Fruit fly (Drosophila melanogaster) whole organism, prepupa: ENCODE results near the gene CG16815.

Experiments
- CG11294 ChIP-seq: fragments of 200-800 bp; sonication (Bioruptor generic); IDR thresholded peaks from 2 replicates; pipeline ENCODE4 v1.3.6; 2022; ENCODE audit warnings: missing biosample characterization, missing genetic modification characterization
- CG11762 ChIP-seq: fragments of 200-800 bp; sonication (Bioruptor generic); optimal IDR thresholded peaks from 3 replicates; lab custom pipeline; 2016; ENCODE audit warnings: missing biosample characterization, missing genetic modification characterization; ENCODE audit not compliant: insufficient read depth
- CG11902 ChIP-seq: fragments of 200-800 bp; sonication (Bioruptor generic); optimal IDR thresholded peaks from 3 replicates; lab custom pipeline; 2016; ENCODE audit warnings: missing biosample characterization, missing genetic modification characterization
- CG15336 ChIP-seq: fragments of 200-800 bp; sonication (Bioruptor generic); IDR thresholded peaks from 2 replicates; pipeline ENCODE4 v1.3.6; 2022; ENCODE audit warnings: missing biosample characterization, missing genetic modification characterization
- CG3032 ChIP-seq: fragments of 200-800 bp; optimal IDR thresholded peaks from 2 replicates; lab custom pipeline; 2019; ENCODE audit warnings: missing biosample characterization, mild to moderate bottlenecking, missing genetic modification characterization, moderate library complexity
- CG31627 ChIP-seq: fragments of 200-800 bp; sonication (Bioruptor generic); optimal IDR thresholded peaks from 3 replicates; lab custom pipeline; 2016; ENCODE audit warnings: missing biosample characterization, missing genetic modification characterization
- CG32006 ChIP-seq: fragments of 200-800 bp; sonication (Bioruptor generic); optimal IDR thresholded peaks from 3 replicates; lab custom pipeline; 2017; ENCODE audit warnings: missing biosample characterization, mild to moderate bottlenecking, missing genetic modification characterization
- CG34406 ChIP-seq: fragments of 200-800 bp; sonication (Bioruptor generic); optimal IDR thresholded peaks from 3 replicates; lab custom pipeline; 2016; ENCODE audit warnings: missing biosample characterization, missing genetic modification characterization
- CG3919 ChIP-seq: fragments of 200-800 bp; sonication (Bioruptor generic); optimal IDR thresholded peaks from 3 replicates; lab custom pipeline; 2016; ENCODE audit warnings: missing biosample characterization, missing genetic modification characterization
- CG4318 ChIP-seq: fragments of 200-800 bp; sonication (Bioruptor generic); optimal IDR thresholded peaks from 3 replicates; lab custom pipeline; 2017; ENCODE audit warnings: missing biosample characterization, mild to moderate bottlenecking, missing genetic modification characterization
- CG6163 ChIP-seq: fragments of 200-800 bp; sonication (Bioruptor generic); IDR thresholded peaks from 3 replicates; pipeline ENCODE4 v1.3.6; 2022; ENCODE audit warnings: missing biosample characterization, missing genetic modification characterization
- CG6276 ChIP-seq: fragments of 200-800 bp; sonication (Bioruptor generic); optimal IDR thresholded peaks from 2 replicates; lab custom pipeline; 2017; ENCODE audit warnings: missing biosample characterization, mild to moderate bottlenecking, missing genetic modification characterization
- CG6792 ChIP-seq: fragments of 200-800 bp; sonication (Bioruptor generic); optimal IDR thresholded peaks from 3 replicates; lab custom pipeline; 2016; ENCODE audit warnings: missing biosample characterization, missing genetic modification characterization
- CG6808 ChIP-seq: fragments of 200-800 bp; sonication (Bioruptor generic); optimal IDR thresholded peaks from 3 replicates; lab custom pipeline; 2017; ENCODE audit warnings: missing biosample characterization, missing genetic modification characterization, mild to moderate bottlenecking, moderate library complexity, missing genetic modification reagents
- CG8119 ChIP-seq: fragments of 200-800 bp; sonication (Bioruptor generic); IDR thresholded peaks from 3 replicates; pipeline ENCODE4 v1.3.6; 2022; ENCODE audit warnings: missing biosample characterization, missing genetic modification characterization
- CG8319 ChIP-seq: fragments of 200-800 bp; sonication (Bioruptor generic); optimal IDR thresholded peaks from 3 replicates; lab custom pipeline; 2016; ENCODE audit warnings: missing biosample characterization, missing genetic modification characterization
- CG8632 ChIP-seq: fragments of 200-800 bp; sonication (Bioruptor generic); optimal IDR thresholded peaks from 3 replicates; lab custom pipeline; 2016; ENCODE audit warnings: missing biosample characterization, missing genetic modification characterization
- Eip78C ChIP-seq: fragments of 200-800 bp; sonication (Bioruptor generic); peaks from one replicate; lab custom pipeline; 2016; ENCODE audit warnings: missing biosample characterization, missing genetic modification characterization
- Ets96B ChIP-seq: fragments of 200-800 bp; optimal IDR thresholded peaks from 2 replicates; lab custom pipeline; 2019; ENCODE audit warnings: missing biosample characterization, mild to moderate bottlenecking, missing genetic modification characterization, moderate library complexity
- Hr4 ChIP-seq: fragments of 200-800 bp; sonication (Bioruptor generic); optimal IDR thresholded peaks from 3 replicates; lab custom pipeline; 2016; ENCODE audit warnings: missing biosample characterization, missing genetic modification characterization
- Lpt ChIP-seq: fragments of 200-800 bp; sonication (Bioruptor generic); optimal IDR thresholded peaks from 3 replicates; lab custom pipeline; 2016; ENCODE audit warnings: missing biosample characterization, missing genetic modification characterization
- OdsH ChIP-seq: fragments of 200-800 bp; sonication (Bioruptor generic); optimal IDR thresholded peaks from 3 replicates; lab custom pipeline; 2016; ENCODE audit warnings: missing biosample characterization, missing genetic modification characterization
- Smox ChIP-seq: fragments of 200-800 bp; sonication (Bioruptor generic); optimal IDR thresholded peaks from 3 replicates; lab custom pipeline; 2016; ENCODE audit warnings: missing biosample characterization, missing genetic modification characterization
- Sox14 ChIP-seq: fragments of 200-800 bp; sonication (Bioruptor generic); optimal IDR thresholded peaks from 3 replicates; lab custom pipeline; 2016; ENCODE audit warnings: missing biosample characterization, missing genetic modification characterization
- achi ChIP-seq: fragments of 200-800 bp; sonication (Bioruptor generic); optimal IDR thresholded peaks from 3 replicates; lab custom pipeline; 2016; ENCODE audit warnings: missing biosample characterization, missing genetic modification characterization
- cyc ChIP-seq: fragments of 200-800 bp; sonication (Bioruptor generic); optimal IDR thresholded peaks from 3 replicates; lab custom pipeline; 2016; ENCODE audit warnings: missing biosample characterization, missing genetic modification characterization
- dac ChIP-seq: fragments of 200-800 bp; sonication (Bioruptor generic); optimal IDR thresholded peaks from 2 replicates; lab custom pipeline; 2017; ENCODE audit warnings: missing biosample characterization, mild to moderate bottlenecking, missing genetic modification characterization
- eg ChIP-seq: fragments of 200-800 bp; sonication (Bioruptor generic); IDR thresholded peaks from 3 replicates; pipeline ENCODE4 v1.3.6; 2022; ENCODE audit warnings: missing biosample characterization, missing genetic modification characterization
- esn ChIP-seq: fragments of 200-800 bp; sonication (Bioruptor generic); optimal IDR thresholded peaks from 2 replicates; lab custom pipeline; 2016; ENCODE audit warnings: missing biosample characterization, mild to moderate bottlenecking, missing genetic modification characterization, moderate library complexity
- fd59A ChIP-seq: fragments of 200-800 bp; sonication (Bioruptor generic); optimal IDR thresholded peaks from 2 replicates; lab custom pipeline; 2017; ENCODE audit warnings: missing biosample characterization, mild to moderate bottlenecking, missing genetic modification characterization, missing genetic modification reagents
- fd85E ChIP-seq: fragments of 200-800 bp; sonication (Bioruptor generic); optimal IDR thresholded peaks from 3 replicates; lab custom pipeline; 2016; ENCODE audit warnings: missing biosample characterization, missing genetic modification characterization
- pdm3 ChIP-seq: fragments of 200-800 bp; sonication (Bioruptor generic); optimal IDR thresholded peaks from 3 replicates; lab custom pipeline; 2016; ENCODE audit warnings: missing biosample characterization, missing genetic modification characterization
- ss ChIP-seq, 2 experiments: fragments of 200-800 bp; sonication (Bioruptor generic); optimal IDR thresholded peaks; 2 replicates in 1 of 2; 3 replicates in 1 of 2; lab custom pipeline; 2017 to 2018; ENCODE audit warnings: mild to moderate bottlenecking in 2 of 2, missing biosample characterization in 2 of 2, missing genetic modification characterization in 2 of 2, moderate library complexity in 1 of 2
- svp ChIP-seq: fragments of 200-800 bp; sonication (Bioruptor generic); peaks from one replicate; lab custom pipeline; 2016; ENCODE audit warnings: missing biosample characterization, missing genetic modification characterization
- topi ChIP-seq: fragments of 200-800 bp; sonication (Bioruptor generic); optimal IDR thresholded peaks from 3 replicates; lab custom pipeline; 2016; ENCODE audit warnings: missing biosample characterization, missing genetic modification characterization

The CG16815 gene

dm6 chr2L:13245855-13246645 lies 16.4 kb downstream of the CG16815 start, which contains the start of gene CG16820:
Gene CG16820, plus strand, starts transcription at chr2L:13246232.
- TF ChIP-seq CG6276 (GFP tag; lab: Kevin White, UChicago): peak; percentile 75
- no peak for TF ChIP-seq pdm3 (GFP tag; lab: Kevin White, UChicago)
- peak; percentile 53 for TF ChIP-seq Eip78C
- peak; percentile 84 for TF ChIP-seq CG8119 (GFP tag; lab: Robert Waterston, UW)
- no peak for TF ChIP-seq esn (GFP tag; lab: Kevin White, UChicago)
- TF ChIP-seq CG34406: no peak
- TF ChIP-seq topi (GFP tag; lab: Kevin White, UChicago): no peak
- TF ChIP-seq CG15336 (GFP tag; lab: Robert Waterston, UW): peak; percentile 80
- 0 out of 3 replicates have a peak, but pooled peaks have one; percentile 50 for TF ChIP-seq CG6163 (GFP tag; lab: Robert Waterston, UW)
- TF ChIP-seq Lpt: peak; percentile 57
- TF ChIP-seq dac: peak; percentile 15
- TF ChIP-seq OdsH: no peak
- no peak for TF ChIP-seq CG11294 (GFP tag; lab: Robert Waterston, UW)
- TF ChIP-seq eg (GFP tag; lab: Robert Waterston, UW): peak; percentile 76; the same call in 2 of the 3 replicates
- TF ChIP-seq, all 60 proteins: peak for 8

- 0 out of 2 replicates have a peak, but pooled peaks have one; percentile 15 for TF ChIP-seq CG15336 (GFP tag; lab: Robert Waterston, UW)
- TF ChIP-seq achi: peak; percentile 22
- no peak for TF ChIP-seq CG6792 (GFP tag; lab: Kevin White, UChicago)
- TF ChIP-seq ss (GFP tag; optimal IDR thresholded peaks at IDR 0.05; lab: Kevin White, UChicago): peak in 1 of 2 experiments; percentile 7
- no peak for TF ChIP-seq CG11294 (GFP tag; lab: Robert Waterston, UW)
- peak; percentile 9 for TF ChIP-seq CG6276 (GFP tag; lab: Kevin White, UChicago)
- TF ChIP-seq CG32006 (GFP tag; lab: Kevin White, UChicago): peak; percentile 46
- TF ChIP-seq CG8119 (GFP tag; lab: Robert Waterston, UW): 0 out of 3 replicates have a peak, but pooled peaks have one; percentile 24
- TF ChIP-seq Lpt: peak; percentile 20
- peak; percentile 4 for TF ChIP-seq Hr4 (GFP tag; lab: Kevin White, UChicago)
- TF ChIP-seq svp: no peak
- TF ChIP-seq cyc: no peak
- TF ChIP-seq CG8319 (GFP tag; lab: Kevin White, UChicago): no peak
- peak; percentile 31 for TF ChIP-seq CG6808 (GFP tag; lab: Kevin White, UChicago)
- TF ChIP-seq Eip78C: peak; percentile 74
- peak; percentile 15 for TF ChIP-seq CG4318
- no peak for TF ChIP-seq Smox (GFP tag; lab: Kevin White, UChicago)
- no peak for TF ChIP-seq OdsH
- TF ChIP-seq Sox14 (GFP tag; lab: Kevin White, UChicago): peak; percentile 1
- TF ChIP-seq CG3032 (tag; lab: Kevin White, UChicago): peak; percentile 16
Measured at dm6 chr2L:13251167-13251566, 21.5 kb downstream of the CG16815 start.

- TF ChIP-seq CG15336 (GFP tag; lab: Robert Waterston, UW) (no peak), fd85E (GFP tag; lab: Kevin White, UChicago) (no peak), fd59A (GFP tag; lab: Kevin White, UChicago) (no peak), CG11902 (GFP tag; lab: Kevin White, UChicago) (no peak), Ets96B (tag; lab: Kevin White, UChicago) (no peak), CG3919 (no peak), CG8632 (GFP tag; lab: Kevin White, UChicago) (no peak), CG11762 (GFP tag; lab: Kevin White, UChicago) (no peak), Smox (GFP tag; lab: Kevin White, UChicago) (no peak), Lpt (no peak), CG6163 (GFP tag; lab: Robert Waterston, UW) (no peak), CG31627 (GFP tag; lab: Kevin White, UChicago) (no peak)
Measured at dm6 chr2L:13257177-13257576, 27.5 kb downstream of the CG16815 start, which contains the start of gene Naa20B. Gene Naa20B, plus strand, starts transcription at chr2L:13257477.
